Worm (Caenorhabditis elegans) whole organism, L1 larva: ENCODE results near the gene C08E8.3.

ENCODE experiments used
- dpl-1 ChIP-seq, 3 experiments: fragments of 150-350 bp in 2 of 3; sonication (generic microtip) in 1 of 3; optimal IDR thresholded peaks; 2 replicates each; lab custom pipeline; 2014 to 2017; ENCODE audit warnings: missing biosample characterization in 3 of 3, missing genetic modification characterization in 3 of 3, missing genetic modification reagents in 3 of 3
- elt-3 ChIP-seq, 6 experiments: fragments of 150-350 bp in 1 of 6; sonication (generic microtip); optimal IDR thresholded peaks; 2 replicates each; lab custom pipeline; 2017 to 2018; ENCODE audit warnings: missing biosample characterization in 6 of 6, missing genetic modification characterization in 6 of 6, inconsistent platforms in 1 of 6
- fkh-10 ChIP-seq: sonication (generic microtip); optimal IDR thresholded peaks from 2 replicates; lab custom pipeline; 2017; ENCODE audit warnings: missing biosample characterization, missing genetic modification reagents, missing genetic modification characterization
- mdl-1 ChIP-seq, 2 experiments: fragments of 150-350 bp; optimal IDR thresholded peaks; 2 replicates each; lab custom pipeline; 2014 to 2017; ENCODE audit warnings: missing biosample characterization in 2 of 2, missing genetic modification characterization in 2 of 2, inconsistent platforms in 1 of 2
- nhr-85 ChIP-seq: sonication (generic microtip); peaks from one replicate; lab custom pipeline; 2016; ENCODE audit warnings: missing genetic modification characterization, inconsistent platforms, missing compliant biosample characterization
- unc-62 ChIP-seq: fragments of 150-350 bp; optimal IDR thresholded peaks from 2 replicates; lab custom pipeline; 2014; ENCODE audit warnings: missing biosample characterization, missing genetic modification reagents, missing genetic modification characterization
- vab-15 ChIP-seq: sonication (generic microtip); optimal IDR thresholded peaks from 2 replicates; lab custom pipeline; 2017; ENCODE audit warnings: missing genotype, mild to moderate bottlenecking, missing genetic modification characterization, missing compliant biosample characterization

- TF ChIP-seq fkh-10 (no peak), unc-62 (GFP tag; lab: Kevin White, UChicago) (no peak), nhr-85 (tag; lab: Kevin White, UChicago) (no peak), mdl-1 (tag; optimal IDR thresholded peaks at IDR 0.05; lab: Kevin White, UChicago) (no peak), elt-3 (tag; optimal IDR thresholded peaks at IDR 0.05; lab: Kevin White, UChicago) (no peak), vab-15 (tag; lab: Kevin White, UChicago) (no peak), dpl-1 (GFP tag; optimal IDR thresholded peaks at IDR 0.05; lab: Kevin White, UChicago) (no peak)
Measured at ce11 chrV:18371028-18371427, 21.1 kb downstream of the C08E8.3 start.
